Worm (Caenorhabditis elegans) whole organism, mixed stage, embryonic: Measurements from ENCODE around the gene T24F1.7.

Source experiments
- M03D4.4 ChIP-seq: sonication (generic microtip); optimal IDR thresholded peaks from 2 replicates; lab custom pipeline; 2017; ENCODE audit warnings: mild to moderate bottlenecking, missing genetic modification characterization, missing compliant biosample characterization
- bed-3 ChIP-seq: fragments of 200-800 bp; sonication (Bioruptor generic); optimal IDR thresholded peaks from 3 replicates; lab custom pipeline; 2018; ENCODE audit warnings: mild to moderate bottlenecking, missing genetic modification characterization, moderate library complexity, missing compliant biosample characterization
- ceh-39 ChIP-seq: fragments of 150-350 bp; optimal IDR thresholded peaks from 2 replicates; lab custom pipeline; 2014; ENCODE audit warnings: missing biosample characterization, missing genetic modification characterization
- ces-1 ChIP-seq: fragments of 150-350 bp; optimal IDR thresholded peaks from 2 replicates; lab custom pipeline; 2014; ENCODE audit warnings: missing biosample characterization, missing genetic modification reagents, missing genetic modification characterization
- elt-3 ChIP-seq: fragments of 150-350 bp; optimal IDR thresholded peaks from 2 replicates; lab custom pipeline; 2014; ENCODE audit warnings: missing biosample characterization, missing genetic modification characterization
- flh-1 ChIP-seq: fragments of 200-800 bp; sonication (Bioruptor generic); optimal IDR thresholded peaks from 2 replicates; lab custom pipeline; 2018; ENCODE audit warnings: mild to moderate bottlenecking, missing genetic modification characterization, moderate library complexity, missing compliant biosample characterization
- ham-2 ChIP-seq: fragments of 200-800 bp; sonication (Bioruptor generic); optimal IDR thresholded peaks from 2 replicates; lab custom pipeline; 2018; ENCODE audit warnings: mild to moderate bottlenecking, missing genetic modification characterization, missing compliant biosample characterization
- lin-32 ChIP-seq: fragments of 200-800 bp; sonication (Bioruptor generic); optimal IDR thresholded peaks from 2 replicates; lab custom pipeline; 2018; ENCODE audit warnings: mild to moderate bottlenecking, missing genetic modification characterization, missing compliant biosample characterization
- lsy-2 ChIP-seq: fragments of 150-350 bp; optimal IDR thresholded peaks from 2 replicates; lab custom pipeline; 2014; ENCODE audit warnings: missing biosample characterization, missing genetic modification characterization
- mep-1 ChIP-seq: fragments of 150-350 bp; optimal IDR thresholded peaks from 2 replicates; lab custom pipeline; 2017; ENCODE audit warnings: missing biosample characterization, missing genetic modification reagents, missing genetic modification characterization, inconsistent platforms
- mls-2 ChIP-seq: sonication (generic microtip); optimal IDR thresholded peaks from 2 replicates; lab custom pipeline; 2016; ENCODE audit warnings: mild to moderate bottlenecking, missing genetic modification characterization, moderate library complexity, missing compliant biosample characterization
- nhr-2 ChIP-seq: fragments of 150-350 bp; optimal IDR thresholded peaks from 2 replicates; lab custom pipeline; 2014; ENCODE audit warnings: missing biosample characterization, missing genetic modification characterization
- nhr-237 ChIP-seq: fragments of 150-350 bp; optimal IDR thresholded peaks from 2 replicates; lab custom pipeline; 2014; ENCODE audit warnings: missing biosample characterization, missing genetic modification characterization
- nhr-28 ChIP-seq: fragments of 150-350 bp; optimal IDR thresholded peaks from 2 replicates; lab custom pipeline; 2014; ENCODE audit warnings: missing biosample characterization, missing genetic modification characterization
- snpc-4 ChIP-seq: fragments of 150-350 bp; optimal IDR thresholded peaks from 2 replicates; lab custom pipeline; 2014; ENCODE audit warnings: missing biosample characterization, missing genetic modification characterization
- sptf-1 ChIP-seq: sonication (generic microtip); optimal IDR thresholded peaks from 2 replicates; lab custom pipeline; 2017; ENCODE audit warnings: mild to moderate bottlenecking, missing genetic modification characterization, moderate library complexity, missing compliant biosample characterization
- unc-62 ChIP-seq: fragments of 150-350 bp; optimal IDR thresholded peaks from 2 replicates; lab custom pipeline; 2014; ENCODE audit warnings: missing biosample characterization, missing genetic modification reagents, missing genetic modification characterization
- ztf-11 ChIP-seq: fragments of 150-350 bp; optimal IDR thresholded peaks from 2 replicates; lab custom pipeline; 2014; ENCODE audit warnings: missing biosample characterization, missing genetic modification characterization

T24F1.7 gene

ce11 chrII:11349892-11350291 lies 37.6 kb downstream of the T24F1.7 start, which contains the start of gene dph-5:
TSS of gene dph-5 (plus strand) at chrII:11350192.
- TF ChIP-seq elt-3 (tag; lab: Kevin White, UChicago) (no peak), M03D4.4 (tag; lab: Kevin White, UChicago) (no peak), sptf-1 (tag; lab: Kevin White, UChicago) (no peak), lin-32 (GFP tag; lab: Kevin White, UChicago) (no peak)
- TF ChIP-seq, all 35 proteins: peak for 0

DNA sequence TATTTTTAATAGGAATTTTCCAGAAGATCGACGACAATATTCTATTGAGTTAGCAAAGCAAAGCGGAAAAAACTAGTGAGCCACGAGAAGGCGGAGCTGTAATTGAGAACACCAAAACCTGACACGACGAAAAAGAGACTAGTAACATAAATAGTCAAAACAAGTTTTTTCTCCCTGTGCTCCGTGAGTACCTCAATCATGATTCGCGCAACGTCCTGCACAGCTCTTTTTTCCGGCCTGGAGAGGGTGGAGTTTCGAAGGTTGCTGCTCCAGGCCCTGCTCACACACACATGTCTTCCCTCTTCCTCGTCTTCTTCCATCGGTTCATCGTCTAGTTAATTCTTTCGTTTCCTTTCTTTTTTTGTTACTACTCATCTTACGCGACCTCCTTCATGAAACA lies 39.3 kb downstream of the T24F1.7 start, which contains the start of gene clh-2:
clh-2 (plus strand) TSS at position 301 of the 400 bp plus-strand sequence.
- TF ChIP-seq ceh-39 (tag; lab: Kevin White, UChicago) (no peak), elt-3 (tag; lab: Kevin White, UChicago) (no peak), nhr-28 (tag; lab: Kevin White, UChicago) (no peak), flh-1 (no peak), ces-1 (GFP tag; lab: Kevin White, UChicago) (no peak), mls-2 (tag; lab: Kevin White, UChicago) (no peak)

ce11 chrII:11353471-11353870 lies 41.1 kb downstream of the T24F1.7 start:
- TF ChIP-seq mep-1 (tag; lab: Kevin White, UChicago) = no peak
- TF ChIP-seq nhr-237 (tag; lab: Kevin White, UChicago) = no peak
- no peak for TF ChIP-seq flh-1
- TF ChIP-seq snpc-4 (tag; lab: Kevin White, UChicago) = no peak
- no peak for TF ChIP-seq unc-62
- TF ChIP-seq mls-2 (tag; lab: Kevin White, UChicago) = no peak
- TF ChIP-seq lsy-2 = no peak
- TF ChIP-seq nhr-2 (tag; lab: Kevin White, UChicago) = no peak
- no peak for TF ChIP-seq ceh-39 (tag; lab: Kevin White, UChicago)
- TF ChIP-seq ztf-11 (tag; lab: Kevin White, UChicago) = no peak
- no peak for TF ChIP-seq ham-2 (GFP tag; lab: Kevin White, UChicago)

- TF ChIP-seq bed-3 (no peak), ces-1 (GFP tag; lab: Kevin White, UChicago) (peak; percentile 5)
These were observed 49.4 kb downstream of the T24F1.7 start for ce11 chrII:11361751-11362150.
